Worm (Caenorhabditis elegans): Measurements from ENCODE around the gene F35H8.2.

F35H8.2 gene

ce11 chrII:9574406-9574805 is 19.1 kb downstream of the F35H8.2 start:
- TF ChIP-seq egl-44 (GFP tag; IDR thresholded peaks at IDR 0.05) (no peak), chd-7 (tag; optimal IDR thresholded peaks at IDR 0.05) (peak; percentile 13), zfh-2 (GFP tag; conservative IDR thresholded peaks at IDR 0.05) (0 out of 2 replicates have a peak, but pooled peaks have one; percentile 16), nhr-120 (GFP tag; IDR thresholded peaks at IDR 0.05) (no peak), fkh-3 (tag; optimal IDR thresholded peaks at IDR 0.05) (no peak), sea-2 (GFP tag; IDR thresholded peaks at IDR 0.05) (no peak), lsy-27 (tag; optimal IDR thresholded peaks at IDR 0.05; ENCODE audit: borderline replicate concordance, insufficient read depth) (no peak), attf-6 (GFP tag; IDR thresholded peaks at IDR 0.05) (no peak), aptf-3 (GFP tag; IDR thresholded peaks at IDR 0.05) (no peak), let-526 (GFP tag; IDR thresholded peaks at IDR 0.05) (no peak), snpc-4 (GFP tag; optimal IDR thresholded peaks at IDR 0.05) (no peak), snpc-4 (tag; optimal IDR thresholded peaks at IDR 0.05) (no peak), T07F8.4 (tag; optimal IDR thresholded peaks at IDR 0.05) (no peak), B0035.1 (tag; optimal IDR thresholded peaks at IDR 0.05) (no peak), ceh-27 (GFP tag; optimal IDR thresholded peaks at IDR 0.05) (peak; percentile 14), egl-18 (GFP tag; IDR thresholded peaks at IDR 0.05) (0 out of 2 replicates have a peak, but pooled peaks have one; percentile 27), Y67H2A.10 (GFP tag; conservative IDR thresholded peaks at IDR 0.05) (no peak), Y56A3A.18 (GFP tag; IDR thresholded peaks at IDR 0.05) (no peak)

- TF ChIP-seq lin-40 (tag; optimal IDR thresholded peaks at IDR 0.05) (no peak), ztf-26 (tag; optimal IDR thresholded peaks at IDR 0.05) (no peak), nfya-2 (GFP tag; IDR thresholded peaks at IDR 0.05) (no peak), F22D6.2 (tag; optimal IDR thresholded peaks at IDR 0.05) (no peak), lin-54 (GFP tag; optimal IDR thresholded peaks at IDR 0.05) (no peak), dpff-1 (tag; optimal IDR thresholded peaks at IDR 0.05) (no peak), F33H1.4 (GFP tag; IDR thresholded peaks at IDR 0.05) (no peak), mcd-1 (GFP tag; IDR thresholded peaks at IDR 0.05) (no peak), B0261.1 (tag; optimal IDR thresholded peaks at IDR 0.05) (no peak)
These were observed 20.4 kb downstream of the F35H8.2 start, which contains the start of gene exc-7 for ce11 chrII:9575670-9576069. Gene exc-7 (plus strand): TSS chrII:9575970.

ce11 chrII:9576707-9577106 is 21.4 kb downstream of the F35H8.2 start:
- no peak for TF ChIP-seq D2030.7 (GFP tag; IDR thresholded peaks at IDR 0.05)
- no peak for TF ChIP-seq him-1 (tag; optimal IDR thresholded peaks at IDR 0.05)
- TF ChIP-seq cebp-2 (GFP tag; IDR thresholded peaks at IDR 0.05): no peak
- TF ChIP-seq let-526 (GFP tag; IDR thresholded peaks at IDR 0.05): no peak
- TF ChIP-seq aptf-3 (GFP tag; IDR thresholded peaks at IDR 0.05): no peak
- TF ChIP-seq egrh-3 (GFP tag; IDR thresholded peaks at IDR 0.05): no peak
- no peak for TF ChIP-seq madf-3 (GFP tag; IDR thresholded peaks at IDR 0.05)
- TF ChIP-seq unc-130 (GFP tag; optimal IDR thresholded peaks at IDR 0.05): no peak
- TF ChIP-seq Y53F4B.3 (GFP tag; IDR thresholded peaks at IDR 0.05): no peak
- no peak for TF ChIP-seq rcor-1 (GFP tag; IDR thresholded peaks at IDR 0.05)
- TF ChIP-seq madf-8 (GFP tag; conservative IDR thresholded peaks at IDR 0.05): no peak
- TF ChIP-seq ztf-18 (tag; optimal IDR thresholded peaks at IDR 0.05): no peak
- TF ChIP-seq rec-8 (tag; optimal IDR thresholded peaks at IDR 0.05): no peak
- no peak for TF ChIP-seq ceh-27 (GFP tag; optimal IDR thresholded peaks at IDR 0.05)
- no peak for TF ChIP-seq zfh-2 (GFP tag; conservative IDR thresholded peaks at IDR 0.05)
- TF ChIP-seq ztf-26 (tag; optimal IDR thresholded peaks at IDR 0.05): no peak

All from whole organism, young adult.